Fruit fly (Drosophila melanogaster) whole organism, embryonic: ENCODE results near the gene sll.

ENCODE experiments used
- CG10147 ChIP-seq: fragments of 200-800 bp; sonication (Bioruptor generic); optimal IDR thresholded peaks from 2 replicates; lab custom pipeline; 2019; ENCODE audit warnings: missing biosample characterization, mild to moderate bottlenecking, missing genetic modification characterization, moderate library complexity
- CG11247 ChIP-seq: fragments of 200-800 bp; sonication (Bioruptor generic); IDR thresholded peaks from 2 replicates; pipeline ENCODE4 v1.3.6; 2022; ENCODE audit warnings: missing biosample characterization, missing genetic modification characterization
- CG11504 ChIP-seq: fragments of 200-800 bp; sonication (Bioruptor generic); optimal IDR thresholded peaks from 3 replicates; lab custom pipeline; 2019; ENCODE audit warnings: missing biosample characterization, mild to moderate bottlenecking, missing genetic modification characterization, moderate library complexity
- CG12104 ChIP-seq: fragments of 200-800 bp; sonication (Bioruptor generic); optimal IDR thresholded peaks from 3 replicates; lab custom pipeline; 2016; ENCODE audit warnings: missing biosample characterization, missing genetic modification characterization
- CG15011 ChIP-seq: fragments of 200-800 bp; sonication (Bioruptor generic); optimal IDR thresholded peaks from 3 replicates; lab custom pipeline; 2018; ENCODE audit warnings: missing biosample characterization, mild to moderate bottlenecking, missing genetic modification characterization
- CG2116 ChIP-seq: fragments of 200-800 bp; sonication (Bioruptor generic); optimal IDR thresholded peaks from 3 replicates; lab custom pipeline; 2018; ENCODE audit warnings: missing biosample characterization, mild to moderate bottlenecking, missing genetic modification characterization
- CG2712 ChIP-seq: fragments of 200-800 bp; optimal IDR thresholded peaks from 3 replicates; lab custom pipeline; 2019; ENCODE audit warnings: missing biosample characterization, mild to moderate bottlenecking, missing genetic modification characterization, moderate library complexity
- CG3065 ChIP-seq: fragments of 200-800 bp; sonication (Bioruptor generic); optimal IDR thresholded peaks from 2 replicates; lab custom pipeline; 2016; ENCODE audit warnings: missing biosample characterization, missing genetic modification characterization
- CG3726 ChIP-seq: fragments of 200-800 bp; sonication (Bioruptor generic); IDR thresholded peaks from 3 replicates; pipeline ENCODE4, ENCODE4 v1.3.6; 2022; ENCODE audit warnings: missing biosample characterization, missing genetic modification characterization
- CG7357 ChIP-seq: fragments of 200-800 bp; sonication (Bioruptor generic); IDR thresholded peaks from 3 replicates; pipeline ENCODE4 v1.3.6; 2022; ENCODE audit warnings: missing biosample characterization, missing genetic modification characterization
- CG7556 ChIP-seq: fragments of 200-800 bp; sonication (Bioruptor generic); optimal IDR thresholded peaks from 2 replicates; lab custom pipeline; 2017; ENCODE audit warnings: missing biosample characterization, mild to moderate bottlenecking, missing genetic modification characterization
- CG8924 ChIP-seq: fragments of 200-800 bp; optimal IDR thresholded peaks from 3 replicates; lab custom pipeline; 2019; ENCODE audit warnings: missing biosample characterization, mild to moderate bottlenecking, missing genetic modification characterization, moderate library complexity
- CG9727 ChIP-seq: fragments of 200-800 bp; sonication (Bioruptor generic); optimal IDR thresholded peaks from 3 replicates; lab custom pipeline; 2017; ENCODE audit warnings: missing biosample characterization, mild to moderate bottlenecking, missing genetic modification characterization
- CG9876 ChIP-seq: fragments of 200-800 bp; sonication (Bioruptor generic); optimal IDR thresholded peaks from 2 replicates; lab custom pipeline; 2016; ENCODE audit warnings: missing biosample characterization, missing genetic modification characterization
- CHES-1-like ChIP-seq: fragments of 200-800 bp; sonication (Bioruptor generic); optimal IDR thresholded peaks from 2 replicates; lab custom pipeline; 2016; ENCODE audit warnings: missing biosample characterization, missing genetic modification characterization
- Chrac-16 ChIP-seq: fragments of 200-800 bp; sonication (Bioruptor generic); optimal IDR thresholded peaks from 3 replicates; lab custom pipeline; 2016; ENCODE audit warnings: missing biosample characterization, missing genetic modification characterization
- CoRest ChIP-seq: fragments of 200-800 bp; sonication (Bioruptor generic); optimal IDR thresholded peaks from 3 replicates; lab custom pipeline; 2018; ENCODE audit warnings: missing biosample characterization, mild to moderate bottlenecking, missing genetic modification characterization, moderate library complexity
- Dad ChIP-seq: fragments of 200-800 bp; sonication (Bioruptor generic); optimal IDR thresholded peaks from 3 replicates; lab custom pipeline; 2016; ENCODE audit warnings: missing biosample characterization, missing genetic modification characterization
- Dfd ChIP-seq, 2 experiments: fragments of >200 bp; optimal IDR thresholded peaks; 2 replicates each; lab custom pipeline; 2017; ENCODE audit warnings: missing biosample characterization in 2 of 2, missing genetic modification characterization in 2 of 2
- Dll ChIP-seq: fragments of 200-800 bp; sonication (Bioruptor generic); IDR thresholded peaks from 4 replicates; pipeline ENCODE4 v1.3.6; 2022; ENCODE audit warnings: missing biosample characterization, missing genetic modification characterization; ENCODE audit not compliant: partially characterized antibody
- Doc2 ChIP-seq: fragments of 200-800 bp; sonication (Bioruptor generic); IDR thresholded peaks from 2 replicates; pipeline ENCODE4 v1.3.6; 2022; ENCODE audit warnings: missing biosample characterization, missing genetic modification characterization
- Ets65A ChIP-seq: fragments of 200-800 bp; sonication (Bioruptor generic); peaks from one replicate; lab custom pipeline; 2016; ENCODE audit warnings: missing biosample characterization, missing genetic modification characterization
- Gsc ChIP-seq: fragments of 200-800 bp; sonication (Bioruptor generic); IDR thresholded peaks from 2 replicates; pipeline ENCODE4 v1.3.6; 2022; ENCODE audit warnings: missing biosample characterization, missing genetic modification characterization
- Lhr ChIP-seq: fragments of 200-800 bp; sonication (Bioruptor generic); optimal IDR thresholded peaks from 3 replicates; lab custom pipeline; 2017; ENCODE audit warnings: mild to moderate bottlenecking, missing biosample characterization, missing genetic modification reagents, missing genetic modification characterization
- Lpt ChIP-seq: fragments of >200 bp; optimal IDR thresholded peaks from 2 replicates; lab custom pipeline; 2018; ENCODE audit warnings: missing biosample characterization, missing genetic modification characterization
- MTF-1 ChIP-seq: fragments of 200-800 bp; sonication (Bioruptor generic); optimal IDR thresholded peaks from 2 replicates; lab custom pipeline; 2018; ENCODE audit warnings: missing biosample characterization, mild to moderate bottlenecking, missing genetic modification characterization, borderline replicate concordance
- Nf-YB ChIP-seq: fragments of 200-800 bp; sonication (Bioruptor generic); optimal IDR thresholded peaks from 3 replicates; lab custom pipeline; 2019; ENCODE audit warnings: missing biosample characterization, mild to moderate bottlenecking, missing genetic modification characterization, moderate library complexity
- PHDP ChIP-seq: fragments of 200-800 bp; sonication (Bioruptor generic); optimal IDR thresholded peaks from 3 replicates; lab custom pipeline; 2018; ENCODE audit warnings: missing biosample characterization, mild to moderate bottlenecking, missing genetic modification characterization, moderate library complexity
- Pdp1 ChIP-seq, 2 experiments: fragments of 200-800 bp; sonication (Bioruptor generic); optimal IDR thresholded peaks; 3 replicates each; lab custom pipeline; 2016; ENCODE audit warnings: missing biosample characterization in 2 of 2, missing genetic modification characterization in 2 of 2, mild to moderate bottlenecking in 1 of 2, moderate library complexity in 1 of 2
- Sin3A ChIP-seq: fragments of >200 bp; optimal IDR thresholded peaks from 2 replicates; lab custom pipeline; 2018
- Sox100B ChIP-seq: fragments of 200-800 bp; sonication (Bioruptor generic); optimal IDR thresholded peaks from 3 replicates; lab custom pipeline; 2018; ENCODE audit warnings: missing biosample characterization, mild to moderate bottlenecking, missing genetic modification characterization
- Sry-β ChIP-seq: fragments of 200-800 bp; sonication (Bioruptor generic); optimal IDR thresholded peaks from 2 replicates; lab custom pipeline; 2018; ENCODE audit warnings: missing biosample characterization, mild to moderate bottlenecking, missing genetic modification characterization, moderate library complexity
- Xbp1 ChIP-seq: fragments of 200-800 bp; sonication (Bioruptor generic); optimal IDR thresholded peaks from 3 replicates; lab custom pipeline; 2016; ENCODE audit warnings: missing biosample characterization, mild to moderate bottlenecking, missing genetic modification characterization
- amos ChIP-seq: fragments of 200-800 bp; sonication (Bioruptor generic); IDR thresholded peaks from 2 replicates; pipeline ENCODE4 v1.3.6; 2022; ENCODE audit warnings: missing biosample characterization, missing genetic modification characterization; ENCODE audit not compliant: partially characterized antibody
- btn ChIP-seq: fragments of 200-800 bp; sonication (Bioruptor generic); optimal IDR thresholded peaks from 2 replicates; lab custom pipeline; 2016; ENCODE audit warnings: missing biosample characterization, missing genetic modification characterization
- caup ChIP-seq: fragments of 200-800 bp; sonication (Bioruptor generic); optimal IDR thresholded peaks from 3 replicates; lab custom pipeline; 2017; ENCODE audit warnings: missing biosample characterization, mild to moderate bottlenecking, missing genetic modification characterization, moderate library complexity; ENCODE audit not compliant: severe bottlenecking
- crc ChIP-seq: fragments of 200-800 bp; sonication (Bioruptor generic); optimal IDR thresholded peaks from 2 replicates; lab custom pipeline; 2016; ENCODE audit warnings: missing biosample characterization, missing genetic modification characterization
- dmrt99B ChIP-seq: fragments of 200-800 bp; sonication (Bioruptor generic); optimal IDR thresholded peaks from 2 replicates; lab custom pipeline; 2018; ENCODE audit warnings: missing biosample characterization, mild to moderate bottlenecking, missing genetic modification characterization, moderate library complexity
- en ChIP-seq: fragments of 200-800 bp; sonication (Bioruptor generic); optimal IDR thresholded peaks from 2 replicates; lab custom pipeline; 2016; ENCODE audit warnings: missing biosample characterization, missing genetic modification characterization
- hth ChIP-seq: fragments of >200 bp; optimal IDR thresholded peaks from 2 replicates; lab custom pipeline; 2017; ENCODE audit warnings: inconsistent platforms
- jigr1 ChIP-seq: fragments of 200-800 bp; sonication (Bioruptor generic); IDR thresholded peaks from 3 replicates; pipeline ENCODE4 v1.3.6; 2022; ENCODE audit warnings: missing biosample characterization, missing genetic modification characterization
- lmd ChIP-seq: fragments of 200-800 bp; sonication (Bioruptor generic); IDR thresholded peaks from 2 replicates; pipeline ENCODE4 v1.3.6; 2022; ENCODE audit warnings: missing biosample characterization, missing genetic modification characterization
- lola ChIP-seq, 3 experiments: fragments of >200 bp in 2 of 3; fragments of 200-800 bp in 1 of 3; sonication (Bioruptor generic) in 1 of 3; optimal IDR thresholded peaks; 2 replicates each; lab custom pipeline; 2017 to 2019; ENCODE audit warnings: missing biosample characterization in 3 of 3, missing genetic modification characterization in 3 of 3, mild to moderate bottlenecking in 1 of 3, moderate library complexity in 1 of 3
- oc ChIP-seq: fragments of 200-800 bp; sonication (Bioruptor generic); optimal IDR thresholded peaks from 2 replicates; lab custom pipeline; 2018; ENCODE audit warnings: missing biosample characterization, mild to moderate bottlenecking, missing genetic modification characterization, moderate library complexity
- otp ChIP-seq: fragments of 200-800 bp; sonication (Bioruptor generic); IDR thresholded peaks from 3 replicates; pipeline ENCODE4, ENCODE4 v1.3.6; 2022; ENCODE audit warnings: missing biosample characterization, missing genetic modification characterization
- pho ChIP-seq: fragments of 200-800 bp; sonication (Bioruptor generic); optimal IDR thresholded peaks from 2 replicates; lab custom pipeline; 2016; ENCODE audit warnings: missing biosample characterization, missing genetic modification characterization
- sd ChIP-seq: fragments of 200-800 bp; sonication (Bioruptor generic); optimal IDR thresholded peaks from 3 replicates; lab custom pipeline; 2018; ENCODE audit warnings: missing biosample characterization, mild to moderate bottlenecking, missing genetic modification characterization, moderate library complexity
- sens ChIP-seq: fragments of 200-800 bp; sonication (Bioruptor generic); peaks from one replicate; lab custom pipeline; 2016; ENCODE audit warnings: missing biosample characterization, missing genetic modification characterization
- sima ChIP-seq: fragments of 200-800 bp; sonication (Bioruptor generic); optimal IDR thresholded peaks from 2 replicates; lab custom pipeline; 2016; ENCODE audit warnings: missing biosample characterization, missing genetic modification characterization
- tap ChIP-seq: fragments of 200-800 bp; optimal IDR thresholded peaks from 3 replicates; lab custom pipeline; 2019; ENCODE audit warnings: missing biosample characterization, mild to moderate bottlenecking, missing genetic modification characterization, moderate library complexity
- tll ChIP-seq, 2 experiments: fragments of 200-800 bp in 1 of 2; fragments of >200 bp in 1 of 2; sonication (Bioruptor generic) in 1 of 2; optimal IDR thresholded peaks; 2 replicates each; lab custom pipeline; 2017 to 2019; ENCODE audit warnings: missing biosample characterization in 2 of 2, missing genetic modification characterization in 2 of 2, mild to moderate bottlenecking in 1 of 2, moderate library complexity in 1 of 2
- zen ChIP-seq: fragments of 200-800 bp; sonication (Bioruptor generic); optimal IDR thresholded peaks from 3 replicates; lab custom pipeline; 2018; ENCODE audit warnings: missing biosample characterization, mild to moderate bottlenecking, missing genetic modification characterization, moderate library complexity

The sll gene

dm6 chr3R:17591831-17592230 is 14.1 kb upstream of the sll start (continued):
- no peak for TF ChIP-seq CHES-1-like (GFP tag; lab: Kevin White, UChicago)
- TF ChIP-seq CG15011: no peak
- peak; percentile 5 for TF ChIP-seq dmrt99B (tag; lab: Kevin White, UChicago)
- no peak for TF ChIP-seq CG3065 (GFP tag; lab: Kevin White, UChicago)
- TF ChIP-seq sd (tag; lab: Kevin White, UChicago): no peak
- TF ChIP-seq Chrac-16 (GFP tag; lab: Kevin White, UChicago): no peak
- no peak for TF ChIP-seq jigr1 (GFP tag; lab: Robert Waterston, UW)
- no peak for TF ChIP-seq CG2116 (GFP tag; lab: Kevin White, UChicago)
- TF ChIP-seq Dfd (GFP tag; optimal IDR thresholded peaks at IDR 0.05; lab: Kevin White, UChicago): no peak
- no peak for TF ChIP-seq CG11247 (GFP tag; lab: Robert Waterston, UW)
- no peak for TF ChIP-seq zen
- TF ChIP-seq oc (tag; lab: Kevin White, UChicago): no peak
- no peak for TF ChIP-seq lmd (GFP tag; lab: Robert Waterston, UW)
- TF ChIP-seq otp (GFP tag; lab: Robert Waterston, UW): no peak
- no peak for TF ChIP-seq CG9876 (GFP tag; lab: Kevin White, UChicago)
- no peak for TF ChIP-seq Gsc (GFP tag; lab: Robert Waterston, UW)
- TF ChIP-seq CG7357 (GFP tag; lab: Robert Waterston, UW): no peak
- TF ChIP-seq Dad (GFP tag; lab: Kevin White, UChicago): no peak
- no peak for TF ChIP-seq en (GFP tag; lab: Kevin White, UChicago)
- TF ChIP-seq CG9727: peak; percentile 16
- no peak for TF ChIP-seq pho (GFP tag; lab: Kevin White, UChicago)
- TF ChIP-seq PHDP (tag; lab: Kevin White, UChicago): no peak
- no peak for TF ChIP-seq Lpt (GFP tag; lab: Kevin White, UChicago)
- TF ChIP-seq amos (GFP tag; lab: Robert Waterston, UW): no peak
- TF ChIP-seq tll (GFP tag; optimal IDR thresholded peaks at IDR 0.05; lab: Kevin White, UChicago): no peak
- TF ChIP-seq Dll (GFP tag; lab: Robert Waterston, UW): no peak
- no peak for TF ChIP-seq sima (GFP tag; lab: Kevin White, UChicago)
- no peak for TF ChIP-seq Nf-YB (GFP tag; lab: Kevin White, UChicago)
- no peak for TF ChIP-seq Sry-β (GFP tag; lab: Kevin White, UChicago)
- no peak for TF ChIP-seq Doc2
- no peak for TF ChIP-seq CG10147 (GFP tag; lab: Kevin White, UChicago)
- TF ChIP-seq CG3726 (GFP tag; lab: Robert Waterston, UW): no peak
- TF ChIP-seq CG7556 (GFP tag; lab: Kevin White, UChicago): no peak
- no peak for TF ChIP-seq Sin3A (lab: Kevin White, UChicago)
- no peak for TF ChIP-seq tap (tag; lab: Kevin White, UChicago)
- TF ChIP-seq btn (GFP tag; lab: Kevin White, UChicago): no peak
- no peak for TF ChIP-seq Sox100B (GFP tag; lab: Kevin White, UChicago)
- no peak for TF ChIP-seq MTF-1 (GFP tag; lab: Kevin White, UChicago)
- TF ChIP-seq Lhr: no peak
- TF ChIP-seq CG11504 (tag; lab: Kevin White, UChicago): peak; percentile 54
- TF ChIP-seq CG2712 (tag; lab: Kevin White, UChicago): peak; percentile 49
- TF ChIP-seq CG12104 (GFP tag; lab: Kevin White, UChicago): no peak
- no peak for TF ChIP-seq Ets65A (GFP tag; lab: Kevin White, UChicago)
- no peak for TF ChIP-seq Xbp1 (GFP tag; lab: Kevin White, UChicago)
- TF ChIP-seq Pdp1 (GFP tag; optimal IDR thresholded peaks at IDR 0.05; lab: Kevin White, UChicago): no peak
- TF ChIP-seq caup (GFP tag; lab: Kevin White, UChicago): no peak
- no peak for TF ChIP-seq crc (GFP tag; lab: Kevin White, UChicago)
- no peak for TF ChIP-seq hth (lab: Kevin White, UChicago)
- TF ChIP-seq sens (GFP tag; lab: Kevin White, UChicago): peak; percentile 77
- TF ChIP-seq lola (GFP tag; optimal IDR thresholded peaks at IDR 0.05; lab: Kevin White, UChicago): peak in 1 of 3 experiments; percentile 16
- peak; percentile 7 for TF ChIP-seq CG8924 (tag; lab: Kevin White, UChicago)
- peak; percentile 10 for TF ChIP-seq CoRest
